Worm (Caenorhabditis elegans) whole organism, early embryonic: ENCODE measurements around the gene F08D12.15.

ENCODE experiments used
- B0310.2 ChIP-seq: sonication (generic microtip); optimal IDR thresholded peaks from 2 replicates; lab custom pipeline; 2016; ENCODE audit warnings: mild to moderate bottlenecking, missing genetic modification characterization, missing compliant biosample characterization
- aly-1 ChIP-seq: sonication (generic microtip); optimal IDR thresholded peaks from 2 replicates; lab custom pipeline; 2016; ENCODE audit warnings: missing genetic modification characterization, missing compliant biosample characterization
- ama-1 ChIP-seq: fragments of 150-350 bp; optimal IDR thresholded peaks from 2 replicates; lab custom pipeline; 2014
- ceh-13 ChIP-seq: fragments of 200-800 bp; sonication (Bioruptor generic); optimal IDR thresholded peaks from 2 replicates; lab custom pipeline; 2018; ENCODE audit warnings: mild to moderate bottlenecking, missing genetic modification characterization, missing compliant biosample characterization
- ceh-36 ChIP-seq: sonication (generic microtip); optimal IDR thresholded peaks from 2 replicates; lab custom pipeline; 2016; ENCODE audit warnings: missing genetic modification characterization, inconsistent platforms, missing compliant biosample characterization
- ets-7 ChIP-seq: sonication (generic microtip); optimal IDR thresholded peaks from 2 replicates; lab custom pipeline; 2016; ENCODE audit warnings: missing genotype, missing genetic modification characterization, missing compliant biosample characterization
- flt-1 ChIP-seq: fragments of 200-800 bp; sonication (Bioruptor generic); IDR thresholded peaks from 2 replicates; pipeline ENCODE4 v1.3.6; 2022; ENCODE audit warnings: missing genetic modification characterization, missing compliant biosample characterization
- hmbx-1 ChIP-seq: sonication (generic microtip); optimal IDR thresholded peaks from 2 replicates; lab custom pipeline; 2016; ENCODE audit warnings: mild to moderate bottlenecking, missing genetic modification characterization, missing compliant biosample characterization
- hnd-1 ChIP-seq: sonication (generic microtip); optimal IDR thresholded peaks from 2 replicates; lab custom pipeline; 2016; ENCODE audit warnings: missing genetic modification characterization, missing compliant biosample characterization
- pes-1 ChIP-seq: fragments of 200-800 bp; sonication (Bioruptor generic); IDR thresholded peaks from 2 replicates; pipeline ENCODE4 v1.3.6; 2022; ENCODE audit warnings: missing genetic modification reagents, missing genetic modification characterization, missing compliant biosample characterization
- scrt-1 ChIP-seq: fragments of 200-800 bp; sonication (Bioruptor generic); IDR thresholded peaks from 2 replicates; pipeline ENCODE4 v1.3.6; 2022; ENCODE audit warnings: missing genetic modification characterization, missing compliant biosample characterization
- tra-4 ChIP-seq: sonication (generic microtip); optimal IDR thresholded peaks from 2 replicates; lab custom pipeline; 2017; ENCODE audit warnings: missing genetic modification characterization, missing compliant biosample characterization

DNA sequence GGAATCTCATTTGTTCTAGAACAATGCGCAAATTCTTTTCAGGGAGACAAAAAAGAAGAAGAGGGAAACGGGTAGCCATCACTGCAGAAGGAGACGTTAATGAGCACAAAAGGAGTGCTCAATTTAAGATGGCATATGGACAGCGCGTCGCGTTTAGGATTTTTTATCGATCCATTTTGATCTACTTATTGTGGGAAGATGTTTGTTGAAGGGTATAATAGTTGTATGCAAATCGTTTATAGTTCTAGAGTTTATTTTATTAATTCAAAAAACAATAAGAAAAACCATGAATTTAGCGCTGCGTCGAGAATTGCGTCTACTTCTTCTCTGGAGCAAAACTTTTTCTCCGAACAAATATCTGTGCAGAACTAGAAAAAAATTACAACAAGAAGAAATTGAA is 7.1 kb downstream of the F08D12.15 start, which contains the start of gene sdz-9:
- no peak for TF ChIP-seq pes-1 (GFP tag; lab: Robert Waterston, UW)
- no peak for TF ChIP-seq flt-1 (GFP tag; lab: Robert Waterston, UW)
- no peak for TF ChIP-seq hnd-1 (tag; lab: Kevin White, UChicago)
- TF ChIP-seq ets-7: no peak
- TF ChIP-seq ceh-13 (GFP tag; lab: Kevin White, UChicago): no peak
- no peak for TF ChIP-seq B0310.2 (tag; lab: Kevin White, UChicago)
- TF ChIP-seq ama-1 (lab: Kevin White, UChicago): no peak
- no peak for TF ChIP-seq aly-1
- no peak for TF ChIP-seq tra-4
- no peak for TF ChIP-seq ceh-36 (tag; lab: Kevin White, UChicago)
- TF ChIP-seq scrt-1 (GFP tag; lab: Robert Waterston, UW): no peak
- no peak for TF ChIP-seq hmbx-1 (tag; lab: Kevin White, UChicago)
